Worm (Caenorhabditis elegans) whole organism, L2 larva: ENCODE results near the gene T02C5.1.
A peak's percentile ranks its signal among the peaks of the same experiment; 100 is the strongest.

ENCODE experiments used
- F13H6.1 ChIP-seq: sonication (generic microtip); optimal IDR thresholded peaks from 2 replicates; lab custom pipeline; 2016; ENCODE audit warnings: missing genetic modification characterization, missing compliant biosample characterization
- R02D3.7 ChIP-seq: fragments of 150-350 bp; optimal IDR thresholded peaks from 2 replicates; lab custom pipeline; 2014; ENCODE audit warnings: missing biosample characterization, missing genetic modification characterization
- Y55F3AM.14 ChIP-seq: fragments of 200-800 bp; sonication (Bioruptor generic); optimal IDR thresholded peaks from 2 replicates; lab custom pipeline; 2018; ENCODE audit warnings: mild to moderate bottlenecking, missing genetic modification characterization, missing compliant biosample characterization
- ZK546.5 ChIP-seq: sonication (generic microtip); optimal IDR thresholded peaks from 2 replicates; lab custom pipeline; 2017; ENCODE audit warnings: missing biosample characterization, missing genetic modification characterization
- aly-2 ChIP-seq: fragments of 150-350 bp; optimal IDR thresholded peaks from 2 replicates; lab custom pipeline; 2014; ENCODE audit warnings: missing biosample characterization, missing genetic modification characterization
- ceh-16 ChIP-seq: fragments of 150-350 bp; optimal IDR thresholded peaks from 2 replicates; lab custom pipeline; 2014; ENCODE audit warnings: missing biosample characterization, missing genetic modification characterization
- ceh-82 ChIP-seq: fragments of 150-350 bp; optimal IDR thresholded peaks from 2 replicates; lab custom pipeline; 2014; ENCODE audit warnings: missing biosample characterization, missing genetic modification characterization
- crh-2 ChIP-seq: sonication (generic microtip); optimal IDR thresholded peaks from 2 replicates; lab custom pipeline; 2017; ENCODE audit warnings: missing biosample characterization, missing genetic modification characterization
- dmd-4 ChIP-seq: sonication (generic microtip); optimal IDR thresholded peaks from 2 replicates; lab custom pipeline; 2017; ENCODE audit warnings: missing biosample characterization, missing genetic modification characterization
- elt-1 ChIP-seq: fragments of 150-350 bp; optimal IDR thresholded peaks from 2 replicates; lab custom pipeline; 2014; ENCODE audit warnings: missing biosample characterization, missing genetic modification characterization
- elt-3 ChIP-seq: sonication (generic microtip); optimal IDR thresholded peaks from 2 replicates; lab custom pipeline; 2017; ENCODE audit warnings: missing biosample characterization, missing genetic modification characterization
- fos-1 ChIP-seq: fragments of 150-350 bp; optimal IDR thresholded peaks from 2 replicates; lab custom pipeline; 2014; ENCODE audit warnings: missing biosample characterization, missing genetic modification characterization
- gmeb-1 ChIP-seq: fragments of 150-350 bp; optimal IDR thresholded peaks from 2 replicates; lab custom pipeline; 2014; ENCODE audit warnings: missing biosample characterization, missing genetic modification characterization
- lin-13 ChIP-seq: fragments of 150-350 bp; optimal IDR thresholded peaks from 2 replicates; lab custom pipeline; 2014; ENCODE audit warnings: missing biosample characterization, missing genetic modification reagents, missing genetic modification characterization
- mab-5 ChIP-seq: fragments of 150-350 bp; optimal IDR thresholded peaks from 2 replicates; lab custom pipeline; 2014; ENCODE audit warnings: missing biosample characterization, missing genetic modification characterization
- mdl-1 ChIP-seq, 2 experiments: fragments of 150-350 bp in 1 of 2; sonication (generic microtip) in 1 of 2; optimal IDR thresholded peaks; 2 replicates each; lab custom pipeline; 2017; ENCODE audit warnings: missing biosample characterization in 2 of 2, missing genetic modification characterization in 2 of 2
- nhr-10 ChIP-seq: sonication (generic microtip); optimal IDR thresholded peaks from 2 replicates; lab custom pipeline; 2017; ENCODE audit warnings: missing biosample characterization, missing genetic modification characterization
- nhr-11 ChIP-seq: fragments of 150-350 bp; optimal IDR thresholded peaks from 2 replicates; lab custom pipeline; 2014; ENCODE audit warnings: missing biosample characterization, missing genetic modification characterization
- nhr-12 ChIP-seq: fragments of 150-350 bp; optimal IDR thresholded peaks from 2 replicates; lab custom pipeline; 2014; ENCODE audit warnings: missing biosample characterization, missing genetic modification characterization
- nhr-129 ChIP-seq: fragments of 150-350 bp; optimal IDR thresholded peaks from 2 replicates; lab custom pipeline; 2014; ENCODE audit warnings: missing biosample characterization, missing genetic modification characterization
- nhr-21 ChIP-seq: fragments of 150-350 bp; optimal IDR thresholded peaks from 2 replicates; lab custom pipeline; 2014; ENCODE audit warnings: missing biosample characterization, missing genetic modification characterization
- nhr-237 ChIP-seq: fragments of 150-350 bp; optimal IDR thresholded peaks from 2 replicates; lab custom pipeline; 2014; ENCODE audit warnings: missing biosample characterization, missing genetic modification characterization
- nhr-25 ChIP-seq: fragments of 150-350 bp; sonication (generic microtip); optimal IDR thresholded peaks from 3 replicates; lab custom pipeline; 2014; ENCODE audit warnings: missing biosample characterization, missing genetic modification characterization
- nhr-6 ChIP-seq: fragments of 150-350 bp; optimal IDR thresholded peaks from 2 replicates; lab custom pipeline; 2014; ENCODE audit warnings: missing biosample characterization, missing genetic modification characterization
- nhr-77 ChIP-seq: fragments of 150-350 bp; optimal IDR thresholded peaks from 2 replicates; lab custom pipeline; 2014; ENCODE audit warnings: missing biosample characterization, missing genetic modification characterization
- peb-1 ChIP-seq: fragments of 150-350 bp; optimal IDR thresholded peaks from 2 replicates; lab custom pipeline; 2014; ENCODE audit warnings: missing biosample characterization, missing genetic modification characterization
- sem-4 ChIP-seq: fragments of 150-350 bp; optimal IDR thresholded peaks from 2 replicates; lab custom pipeline; 2014; ENCODE audit warnings: missing biosample characterization, missing genetic modification reagents, missing genetic modification characterization
- sma-3 ChIP-seq: sonication (generic microtip); optimal IDR thresholded peaks from 2 replicates; lab custom pipeline; 2016; ENCODE audit warnings: missing genetic modification reagents, missing genetic modification characterization, missing compliant biosample characterization
- sma-9 ChIP-seq, 2 experiments: fragments of 150-350 bp in 1 of 2; sonication (generic microtip) in 1 of 2; optimal IDR thresholded peaks; 2 replicates each; lab custom pipeline; 2014 to 2016; ENCODE audit warnings: missing genetic modification characterization in 2 of 2, mild to moderate bottlenecking in 1 of 2, missing biosample characterization in 1 of 2, missing compliant biosample characterization in 1 of 2, missing genetic modification reagents in 1 of 2, moderate library complexity in 1 of 2
- unc-39 ChIP-seq: fragments of 150-350 bp; optimal IDR thresholded peaks from 2 replicates; lab custom pipeline; 2014; ENCODE audit warnings: missing biosample characterization, missing genetic modification characterization
- zag-1 ChIP-seq: fragments of 150-350 bp; optimal IDR thresholded peaks from 2 replicates; lab custom pipeline; 2014; ENCODE audit warnings: missing biosample characterization, missing genetic modification characterization
- ztf-4 ChIP-seq: fragments of 150-350 bp; optimal IDR thresholded peaks from 2 replicates; lab custom pipeline; 2014; ENCODE audit warnings: missing biosample characterization, missing genetic modification characterization

T02C5.1 gene

ce11 chrX:2695292-2695691 is 569 bp downstream of the T02C5.1 start:
- TF ChIP-seq fos-1 (tag; lab: Kevin White, UChicago) (peak; percentile 86), mab-5 (tag; lab: Kevin White, UChicago) (no peak), crh-2 (tag; lab: Kevin White, UChicago) (peak; percentile 52), ceh-82 (tag; lab: Kevin White, UChicago) (no peak), F13H6.1 (peak; percentile 14), sma-9 (GFP tag; optimal IDR thresholded peaks at IDR 0.05; lab: Kevin White, UChicago) (peak; percentile 54), sma-9 (tag; optimal IDR thresholded peaks at IDR 0.05; lab: Kevin White, UChicago) (no peak)
- TF ChIP-seq, all 48 proteins: peak for 4

DNA sequence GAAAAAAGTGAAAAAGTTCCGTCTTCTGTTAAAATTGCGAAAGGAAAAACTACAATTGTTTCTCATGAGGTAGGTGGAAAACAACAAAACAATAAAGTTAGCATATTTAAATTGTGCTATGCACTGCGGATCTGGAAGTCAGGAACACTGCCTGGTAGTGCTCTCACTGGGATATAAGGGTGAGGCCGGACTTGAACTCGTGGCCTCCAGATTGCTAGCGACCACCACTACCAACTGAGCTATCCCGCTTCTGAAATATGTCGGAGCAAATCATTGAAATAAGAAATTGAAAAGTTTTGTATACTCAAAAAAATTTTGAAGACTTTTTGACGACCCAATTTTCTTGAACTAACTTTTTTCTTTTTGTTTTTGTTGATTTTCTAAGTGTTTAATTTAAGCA is 1.8 kb downstream of the T02C5.1 start:
- no peak for TF ChIP-seq ztf-4 (tag; lab: Kevin White, UChicago)
- no peak for TF ChIP-seq nhr-77 (tag; lab: Kevin White, UChicago)
- TF ChIP-seq sma-3, result no peak
- no peak for TF ChIP-seq mdl-1 (tag; optimal IDR thresholded peaks at IDR 0.05; lab: Kevin White, UChicago)
- no peak for TF ChIP-seq nhr-11 (tag; lab: Kevin White, UChicago)
- TF ChIP-seq gmeb-1 (tag; lab: Kevin White, UChicago), result no peak
- no peak for TF ChIP-seq nhr-25 (tag; lab: Kevin White, UChicago)

- TF ChIP-seq R02D3.7 (tag; lab: Kevin White, UChicago) (no peak), zag-1 (no peak), peb-1 (tag; lab: Kevin White, UChicago) (no peak), nhr-6 (tag; lab: Kevin White, UChicago) (no peak), nhr-237 (no peak), nhr-21 (tag; lab: Kevin White, UChicago) (no peak), mdl-1 (tag; optimal IDR thresholded peaks at IDR 0.05; lab: Kevin White, UChicago) (no peak), nhr-10 (tag; lab: Kevin White, UChicago) (no peak)
These were observed 2.9 kb downstream of the T02C5.1 start for ce11 chrX:2697645-2698044.

DNA sequence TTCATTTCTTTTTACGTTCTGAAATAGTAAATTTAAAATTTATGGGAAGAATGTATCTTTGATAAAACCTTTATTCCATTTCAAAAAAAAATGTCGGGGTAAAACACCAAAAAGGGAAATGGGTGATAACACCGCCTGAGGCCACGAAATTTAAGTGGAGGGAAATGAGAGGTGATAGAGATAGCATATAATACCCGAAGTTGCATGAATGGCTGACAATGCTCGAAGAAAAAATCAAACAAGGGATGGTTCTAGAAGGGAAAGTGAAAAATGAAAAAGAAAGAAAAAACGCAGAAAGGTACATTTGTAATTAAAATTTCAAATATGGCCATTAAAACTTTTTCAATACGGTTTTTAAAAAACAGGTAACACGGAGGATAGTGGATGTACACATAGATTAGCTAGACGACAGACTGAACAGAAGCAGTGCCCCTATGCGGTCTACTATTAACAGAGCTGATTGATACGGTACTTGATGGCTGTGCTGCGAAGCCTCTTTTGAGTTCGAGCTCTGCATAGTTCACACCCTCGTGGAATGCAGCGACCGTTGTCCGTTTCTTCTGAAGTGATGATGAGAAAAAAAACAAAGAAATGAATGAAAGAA is 3.6 kb downstream of the T02C5.1 start:
- TF ChIP-seq gmeb-1 (tag; lab: Kevin White, UChicago) (no peak), Y55F3AM.14 (GFP tag; lab: Kevin White, UChicago) (peak; percentile 33), nhr-129 (tag; lab: Kevin White, UChicago) (no peak), fos-1 (tag; lab: Kevin White, UChicago) (peak; percentile 9)

DNA sequence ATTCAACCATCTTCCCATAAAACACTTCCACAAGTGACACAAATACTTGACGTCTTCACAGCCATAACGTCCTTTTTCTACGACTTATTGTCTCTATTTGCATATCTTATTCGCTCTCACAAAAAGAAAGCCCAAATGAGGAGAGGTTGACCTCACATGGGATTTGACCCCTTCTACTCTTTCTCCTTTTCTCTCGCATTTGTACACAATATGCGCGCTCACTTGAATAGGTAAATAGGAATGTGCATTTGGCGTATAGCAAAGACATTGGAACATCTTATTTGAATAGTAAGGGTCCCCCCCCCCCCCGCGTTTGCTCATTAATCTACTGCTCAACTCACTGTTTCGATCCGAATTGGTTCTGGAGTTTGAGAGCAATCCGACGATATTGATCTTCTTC is 5.9 kb downstream of the T02C5.1 start:
- TF ChIP-seq dmd-4 (tag; lab: Kevin White, UChicago) (no peak), nhr-129 (tag; lab: Kevin White, UChicago) (no peak), nhr-237 (no peak), lin-13 (no peak)

ce11 chrX:2703887-2704286 is 9.2 kb downstream of the T02C5.1 start:
- no peak for TF ChIP-seq sma-3
- TF ChIP-seq zag-1, result no peak
- peak; percentile 31 for TF ChIP-seq fos-1 (tag; lab: Kevin White, UChicago)
- no peak for TF ChIP-seq nhr-237
- peak; percentile 68 for TF ChIP-seq nhr-25 (tag; lab: Kevin White, UChicago)
- TF ChIP-seq elt-3, result no peak
- no peak for TF ChIP-seq peb-1 (tag; lab: Kevin White, UChicago)
- no peak for TF ChIP-seq unc-39 (tag; lab: Kevin White, UChicago)
- TF ChIP-seq aly-2 (tag; lab: Kevin White, UChicago), result no peak
- TF ChIP-seq ZK546.5, result no peak
- TF ChIP-seq nhr-12, result no peak
- TF ChIP-seq sma-9 (GFP tag; optimal IDR thresholded peaks at IDR 0.05; lab: Kevin White, UChicago), result peak; percentile 72
- TF ChIP-seq sma-9 (tag; optimal IDR thresholded peaks at IDR 0.05; lab: Kevin White, UChicago), result no peak
- TF ChIP-seq sem-4 (tag; lab: Kevin White, UChicago), result no peak
- no peak for TF ChIP-seq dmd-4 (tag; lab: Kevin White, UChicago)
- no peak for TF ChIP-seq F13H6.1
- TF ChIP-seq ceh-16 (tag; lab: Kevin White, UChicago), result peak; percentile 94
- no peak for TF ChIP-seq ztf-4 (tag; lab: Kevin White, UChicago)
- TF ChIP-seq nhr-10 (tag; lab: Kevin White, UChicago), result no peak
- TF ChIP-seq elt-1 (tag; lab: Kevin White, UChicago), result peak; percentile 88
